Worm (Caenorhabditis elegans) whole organism, midembryonic: ENCODE measurements around the gene nlp-57.

Experiments
- T22C8.4 ChIP-seq: fragments of 200-800 bp; sonication (Bioruptor generic); IDR thresholded peaks from 2 replicates; pipeline ENCODE4 v1.3.6; 2022; ENCODE audit warnings: missing genetic modification characterization, missing compliant biosample characterization
- cog-1 ChIP-seq: sonication (generic microtip); optimal IDR thresholded peaks from 2 replicates; lab custom pipeline; 2016; ENCODE audit warnings: missing genetic modification characterization, missing compliant biosample characterization
- flt-1 ChIP-seq: fragments of 200-800 bp; sonication (Bioruptor generic); IDR thresholded peaks from 2 replicates; pipeline ENCODE4 v1.3.6; 2022; ENCODE audit warnings: missing genetic modification characterization, missing compliant biosample characterization
- klf-2 ChIP-seq: fragments of 200-800 bp; sonication (Bioruptor generic); conservative IDR thresholded peaks from 2 replicates; pipeline ENCODE4 v1.3.6; 2022; ENCODE audit warnings: missing genetic modification reagents, missing genetic modification characterization, missing compliant biosample characterization
- med-1 ChIP-seq: sonication (generic microtip); optimal IDR thresholded peaks from 2 replicates; lab custom pipeline; 2017; ENCODE audit warnings: missing genetic modification characterization, mild to moderate bottlenecking, missing compliant biosample characterization, antibody characterized with exemption, missing genetic modification reagents; ENCODE audit not compliant: insufficient read depth
- ref-1 ChIP-seq: fragments of 200-800 bp; sonication (Bioruptor generic); conservative IDR thresholded peaks from 2 replicates; pipeline ENCODE4 v1.3.6; 2022; ENCODE audit warnings: missing genetic modification reagents, missing genetic modification characterization, missing compliant biosample characterization
- tab-1 ChIP-seq: fragments of 200-800 bp; sonication (Bioruptor generic); IDR thresholded peaks from 2 replicates; pipeline ENCODE4 v1.3.6; 2022; ENCODE audit warnings: missing genetic modification characterization, missing compliant biosample characterization
- ztf-23 ChIP-seq: fragments of 200-800 bp; sonication (Bioruptor generic); IDR thresholded peaks from 2 replicates; pipeline ENCODE4 v1.3.6; 2022; ENCODE audit warnings: missing genetic modification reagents, missing genetic modification characterization, missing compliant biosample characterization
- ztf-29 ChIP-seq: fragments of 200-800 bp; sonication (Bioruptor generic); IDR thresholded peaks from 2 replicates; pipeline ENCODE4 v1.3.6; 2022; ENCODE audit warnings: missing genetic modification reagents, missing genetic modification characterization, missing compliant biosample characterization

Gene nlp-57

ce11 chrX:11351288-11351687 is 34.4 kb downstream of the nlp-57 start:
- TF ChIP-seq tab-1 (no peak), ref-1 (no peak), T22C8.4 (GFP tag; lab: Robert Waterston, UW) (no peak)

- TF ChIP-seq ztf-23 (GFP tag; lab: Robert Waterston, UW) (no peak), tab-1 (no peak), ztf-29 (GFP tag; lab: Robert Waterston, UW) (no peak), flt-1 (GFP tag; lab: Robert Waterston, UW) (no peak), ref-1 (no peak), klf-2 (GFP tag; lab: Robert Waterston, UW) (no peak), cog-1 (tag; lab: Kevin White, UChicago) (no peak), T22C8.4 (GFP tag; lab: Robert Waterston, UW) (no peak), med-1 (GFP tag; lab: Kevin White, UChicago) (no peak)
Measured at ce11 chrX:11351856-11352255, 35.0 kb downstream of the nlp-57 start, which contains the start of gene pgp-3. pgp-3 (plus strand) TSS chrX:11352156.

ce11 chrX:11355856-11356255 is 39.0 kb downstream of the nlp-57 start:
- no peak for TF ChIP-seq ref-1
- no peak for TF ChIP-seq flt-1 (GFP tag; lab: Robert Waterston, UW)
- TF ChIP-seq klf-2 (GFP tag; lab: Robert Waterston, UW): no peak
- no peak for TF ChIP-seq ztf-23 (GFP tag; lab: Robert Waterston, UW)
- TF ChIP-seq tab-1: no peak
- TF ChIP-seq cog-1 (tag; lab: Kevin White, UChicago): no peak
- TF ChIP-seq med-1 (GFP tag; lab: Kevin White, UChicago): no peak
- no peak for TF ChIP-seq ztf-29 (GFP tag; lab: Robert Waterston, UW)
- no peak for TF ChIP-seq T22C8.4 (GFP tag; lab: Robert Waterston, UW)

- no peak for TF ChIP-seq T22C8.4 (GFP tag; lab: Robert Waterston, UW)
- no peak for TF ChIP-seq klf-2 (GFP tag; lab: Robert Waterston, UW)
Measured at ce11 chrX:11357516-11357915, 40.7 kb downstream of the nlp-57 start, which contains the start of gene pgp-4. pgp-4 (plus strand) TSS chrX:11357816.

- TF ChIP-seq ztf-23 (GFP tag; lab: Robert Waterston, UW) (no peak), klf-2 (GFP tag; lab: Robert Waterston, UW) (no peak), med-1 (GFP tag; lab: Kevin White, UChicago) (no peak), T22C8.4 (GFP tag; lab: Robert Waterston, UW) (no peak), flt-1 (GFP tag; lab: Robert Waterston, UW) (no peak), tab-1 (no peak), cog-1 (tag; lab: Kevin White, UChicago) (no peak), ref-1 (no peak), ztf-29 (GFP tag; lab: Robert Waterston, UW) (no peak)
Measured at ce11 chrX:11364914-11365313, 48.1 kb downstream of the nlp-57 start.

- no peak for TF ChIP-seq tab-1
- TF ChIP-seq flt-1 (GFP tag; lab: Robert Waterston, UW): 0 out of 2 replicates have a peak, but pooled peaks have one; percentile 30
- peak; percentile 56; the same call in 1 of the 2 replicates for TF ChIP-seq T22C8.4 (GFP tag; lab: Robert Waterston, UW)
- no peak for TF ChIP-seq med-1 (GFP tag; lab: Kevin White, UChicago)
- TF ChIP-seq ref-1: no peak
Measured at ce11 chrX:11365995-11366394, 49.1 kb downstream of the nlp-57 start.

- no peak for TF ChIP-seq T22C8.4 (GFP tag; lab: Robert Waterston, UW)
- no peak for TF ChIP-seq cog-1 (tag; lab: Kevin White, UChicago)
- TF ChIP-seq med-1 (GFP tag; lab: Kevin White, UChicago): no peak
- TF ChIP-seq ref-1: no peak
Measured at ce11 chrX:11367087-11367486, 50.2 kb downstream of the nlp-57 start.

ce11 chrX:11367640-11368039 is 50.8 kb downstream of the nlp-57 start:
- TF ChIP-seq ref-1: no peak
- TF ChIP-seq med-1 (GFP tag; lab: Kevin White, UChicago): no peak
- TF ChIP-seq klf-2 (GFP tag; lab: Robert Waterston, UW): no peak
- no peak for TF ChIP-seq cog-1 (tag; lab: Kevin White, UChicago)
- TF ChIP-seq ztf-29 (GFP tag; lab: Robert Waterston, UW): no peak
- TF ChIP-seq T22C8.4 (GFP tag; lab: Robert Waterston, UW): no peak
- no peak for TF ChIP-seq ztf-23 (GFP tag; lab: Robert Waterston, UW)
- no peak for TF ChIP-seq flt-1 (GFP tag; lab: Robert Waterston, UW)
- 0 out of 2 replicates have a peak, but pooled peaks have one; percentile 10 for TF ChIP-seq tab-1
